Fruit fly (Drosophila melanogaster): Measurements from ENCODE around the gene Josd.

- no peak for TF ChIP-seq mirr (GFP tag; optimal IDR thresholded peaks at IDR 0.05)
- no peak for TF ChIP-seq corto (GFP tag; optimal IDR thresholded peaks at IDR 0.05)
- TF ChIP-seq CG1832 (GFP tag; optimal IDR thresholded peaks at IDR 0.05): no peak
Measured at dm6 chrX:6311516-6311915, 50.5 kb downstream of the Josd start.
